Worm (Caenorhabditis elegans) whole organism, L3 larva: ENCODE measurements around the gene hadb-1.

Source experiments
- R02D3.7 ChIP-seq: fragments of 150-350 bp; optimal IDR thresholded peaks from 2 replicates; lab custom pipeline; 2014; ENCODE audit warnings: missing biosample characterization, missing genetic modification characterization
- ZK546.5 ChIP-seq: sonication (generic microtip); optimal IDR thresholded peaks from 2 replicates; lab custom pipeline; 2017; ENCODE audit warnings: missing biosample characterization, missing genetic modification characterization
- ama-1 ChIP-seq: fragments of 150-350 bp; optimal IDR thresholded peaks from 2 replicates; lab custom pipeline; 2018
- ceh-16 ChIP-seq: sonication (generic microtip); optimal IDR thresholded peaks from 2 replicates; lab custom pipeline; 2017; ENCODE audit warnings: missing biosample characterization, missing genetic modification characterization
- ceh-82 ChIP-seq: fragments of 150-350 bp; optimal IDR thresholded peaks from 2 replicates; lab custom pipeline; 2014; ENCODE audit warnings: missing biosample characterization, missing genetic modification characterization
- daf-12 ChIP-seq: fragments of 150-350 bp; optimal IDR thresholded peaks from 2 replicates; lab custom pipeline; 2014; ENCODE audit warnings: missing biosample characterization, missing genetic modification reagents, missing genetic modification characterization
- egl-5 ChIP-seq: fragments of 150-350 bp; optimal IDR thresholded peaks from 2 replicates; lab custom pipeline; 2017; ENCODE audit warnings: missing biosample characterization, missing genetic modification reagents, missing genetic modification characterization, inconsistent platforms
- elt-1 ChIP-seq: fragments of 150-350 bp; optimal IDR thresholded peaks from 2 replicates; lab custom pipeline; 2014; ENCODE audit warnings: missing biosample characterization, missing genetic modification characterization
- elt-2 ChIP-seq: sonication (generic microtip); optimal IDR thresholded peaks from 2 replicates; lab custom pipeline; 2016; ENCODE audit warnings: missing genetic modification reagents, mild to moderate bottlenecking, missing genetic modification characterization, missing compliant biosample characterization
- eor-1 ChIP-seq, 2 experiments: fragments of 150-350 bp; optimal IDR thresholded peaks; 2 replicates each; lab custom pipeline; 2014 to 2018; ENCODE audit warnings: missing biosample characterization in 2 of 2, missing genetic modification characterization in 2 of 2
- fkh-2 ChIP-seq: fragments of 150-350 bp; optimal IDR thresholded peaks from 2 replicates; lab custom pipeline; 2014; ENCODE audit warnings: missing biosample characterization, missing genetic modification reagents, missing genetic modification characterization
- fos-1 ChIP-seq: fragments of 150-350 bp; optimal IDR thresholded peaks from 2 replicates; lab custom pipeline; 2014; ENCODE audit warnings: missing biosample characterization, missing genetic modification characterization
- hmg-11 ChIP-seq: sonication (generic microtip); optimal IDR thresholded peaks from 2 replicates; lab custom pipeline; 2016; ENCODE audit warnings: missing genetic modification characterization, missing compliant biosample characterization
- lin-15B ChIP-seq: fragments of 150-350 bp; optimal IDR thresholded peaks from 2 replicates; lab custom pipeline; 2014; ENCODE audit warnings: missing biosample characterization, missing genetic modification characterization
- lin-39 ChIP-seq: fragments of 150-350 bp; optimal IDR thresholded peaks from 2 replicates; lab custom pipeline; 2018; ENCODE audit warnings: missing biosample characterization, missing genetic modification reagents, missing genetic modification characterization
- mdl-1 ChIP-seq: fragments of 150-350 bp; optimal IDR thresholded peaks from 2 replicates; lab custom pipeline; 2014; ENCODE audit warnings: missing biosample characterization, missing genetic modification characterization
- mml-1 ChIP-seq: fragments of 150-350 bp; sonication (generic microtip); optimal IDR thresholded peaks from 3 replicates; lab custom pipeline; 2014; ENCODE audit warnings: missing biosample characterization, missing genetic modification characterization
- nhr-11 ChIP-seq: fragments of 150-350 bp; optimal IDR thresholded peaks from 2 replicates; lab custom pipeline; 2014; ENCODE audit warnings: missing biosample characterization, missing genetic modification characterization
- nhr-23 ChIP-seq: fragments of 150-350 bp; optimal IDR thresholded peaks from 2 replicates; lab custom pipeline; 2014; ENCODE audit warnings: missing biosample characterization, missing genetic modification reagents, missing genetic modification characterization
- nhr-237 ChIP-seq: fragments of 150-350 bp; optimal IDR thresholded peaks from 2 replicates; lab custom pipeline; 2014; ENCODE audit warnings: missing biosample characterization, missing genetic modification characterization
- nhr-25 ChIP-seq: sonication (generic microtip); optimal IDR thresholded peaks from 2 replicates; lab custom pipeline; 2017; ENCODE audit warnings: missing biosample characterization, missing genetic modification characterization
- nhr-28 ChIP-seq: fragments of 150-350 bp; optimal IDR thresholded peaks from 2 replicates; lab custom pipeline; 2014; ENCODE audit warnings: missing biosample characterization, missing genetic modification characterization
- nhr-43 ChIP-seq: sonication (generic microtip); optimal IDR thresholded peaks from 2 replicates; lab custom pipeline; 2016; ENCODE audit warnings: mild to moderate bottlenecking, missing genetic modification characterization, missing compliant biosample characterization; ENCODE audit not compliant: poor library complexity, severe bottlenecking
- nhr-67 ChIP-seq: fragments of 150-350 bp; optimal IDR thresholded peaks from 2 replicates; lab custom pipeline; 2014; ENCODE audit warnings: missing biosample characterization, missing genetic modification characterization
- nhr-76 ChIP-seq: fragments of 150-350 bp; sonication (generic microtip); optimal IDR thresholded peaks from 5 replicates; lab custom pipeline; 2014; ENCODE audit warnings: missing biosample characterization, missing genetic modification characterization
- pqm-1 ChIP-seq: fragments of 150-350 bp; optimal IDR thresholded peaks from 2 replicates; lab custom pipeline; 2017; ENCODE audit warnings: missing biosample characterization, missing genetic modification characterization, inconsistent platforms
- sea-2 ChIP-seq: fragments of 150-350 bp; sonication (generic microtip); optimal IDR thresholded peaks from 4 replicates; lab custom pipeline; 2014; ENCODE audit warnings: missing biosample characterization, missing genetic modification reagents, missing genetic modification characterization
- skn-1 ChIP-seq: fragments of 150-350 bp; optimal IDR thresholded peaks from 2 replicates; lab custom pipeline; 2014; ENCODE audit warnings: missing biosample characterization, missing genetic modification characterization
- tbx-2 ChIP-seq: sonication (generic microtip); optimal IDR thresholded peaks from 2 replicates; lab custom pipeline; 2016; ENCODE audit warnings: mild to moderate bottlenecking, missing genetic modification characterization, missing compliant biosample characterization
- unc-39 ChIP-seq: sonication (generic microtip); optimal IDR thresholded peaks from 4 replicates; lab custom pipeline; 2017; ENCODE audit warnings: missing biosample characterization, missing genetic modification characterization
- unc-62 ChIP-seq: fragments of 150-350 bp; sonication (generic microtip); optimal IDR thresholded peaks from 4 replicates; lab custom pipeline; 2014; ENCODE audit warnings: missing biosample characterization, missing genetic modification reagents, missing genetic modification characterization
- zag-1 ChIP-seq: fragments of 150-350 bp; optimal IDR thresholded peaks from 2 replicates; lab custom pipeline; 2014; ENCODE audit warnings: missing biosample characterization, missing genetic modification characterization
- ztf-11 ChIP-seq: fragments of 150-350 bp; optimal IDR thresholded peaks from 2 replicates; lab custom pipeline; 2014; ENCODE audit warnings: missing biosample characterization, missing genetic modification characterization
- ztf-4 ChIP-seq: fragments of 150-350 bp; optimal IDR thresholded peaks from 2 replicates; lab custom pipeline; 2014; ENCODE audit warnings: missing biosample characterization, missing genetic modification characterization

Gene hadb-1

ce11 chrIII:8674980-8675485 is 13.3 kb downstream of the hadb-1 start, which contains the start of gene pgl-2:
Gene pgl-2, minus strand, starts transcription at chrIII:8675435.
- TF ChIP-seq tbx-2 (tag; lab: Kevin White, UChicago) (no peak), nhr-76 (no peak), ZK546.5 (no peak), elt-1 (no peak), daf-12 (tag; lab: Kevin White, UChicago) (no peak), lin-39 (no peak), fos-1 (no peak), mdl-1 (tag; lab: Kevin White, UChicago) (no peak)

ce11 chrIII:8668717-8669116 is 19.6 kb downstream of the hadb-1 start:
- TF ChIP-seq hmg-11 (tag; lab: Kevin White, UChicago) = peak; percentile 19
- TF ChIP-seq unc-39 (tag; lab: Kevin White, UChicago) = no peak
- peak; percentile 9 for TF ChIP-seq nhr-25 (tag; lab: Kevin White, UChicago)
- TF ChIP-seq, all 47 proteins: peak for 2

ce11 chrIII:8667382-8667781 is 20.9 kb downstream of the hadb-1 start, which contains the start of gene dpy-19:
Gene dpy-19, minus strand, starts transcription at chrIII:8667482.
- no peak for TF ChIP-seq lin-15B
- TF ChIP-seq R02D3.7 = no peak
- no peak for TF ChIP-seq ceh-16
- TF ChIP-seq zag-1 (tag; lab: Kevin White, UChicago) = no peak
- no peak for TF ChIP-seq sea-2 (GFP tag; lab: Kevin White, UChicago)
- TF ChIP-seq nhr-67 (tag; lab: Kevin White, UChicago) = no peak
- no peak for TF ChIP-seq hmg-11 (tag; lab: Kevin White, UChicago)
- TF ChIP-seq eor-1 (tag; optimal IDR thresholded peaks at IDR 0.05; lab: Kevin White, UChicago) = no peak
- TF ChIP-seq nhr-23 (tag; lab: Kevin White, UChicago) = no peak
- no peak for TF ChIP-seq mml-1
- TF ChIP-seq skn-1 (tag; lab: Kevin White, UChicago) = no peak
- no peak for TF ChIP-seq fkh-2 (tag; lab: Kevin White, UChicago)
- TF ChIP-seq, all 47 proteins: peak for 0

- no peak for TF ChIP-seq nhr-23 (tag; lab: Kevin White, UChicago)
- no peak for TF ChIP-seq nhr-67 (tag; lab: Kevin White, UChicago)
- TF ChIP-seq egl-5 (tag; lab: Kevin White, UChicago) = no peak
- no peak for TF ChIP-seq ZK546.5
- TF ChIP-seq daf-12 (tag; lab: Kevin White, UChicago) = no peak
- no peak for TF ChIP-seq nhr-28 (tag; lab: Kevin White, UChicago)
- no peak for TF ChIP-seq lin-39
- TF ChIP-seq ama-1 (lab: Kevin White, UChicago) = no peak
- no peak for TF ChIP-seq sea-2 (GFP tag; lab: Kevin White, UChicago)
- no peak for TF ChIP-seq ceh-82 (tag; lab: Kevin White, UChicago)
- TF ChIP-seq ztf-4 (tag; lab: Kevin White, UChicago) = no peak
- TF ChIP-seq hmg-11 (tag; lab: Kevin White, UChicago) = no peak
- TF ChIP-seq unc-62 (GFP tag; lab: Kevin White, UChicago) = no peak
- TF ChIP-seq nhr-11 = no peak
- no peak for TF ChIP-seq unc-39 (tag; lab: Kevin White, UChicago)
- no peak for TF ChIP-seq pqm-1 (tag; lab: Kevin White, UChicago)
- no peak for TF ChIP-seq nhr-237 (tag; lab: Kevin White, UChicago)
- no peak for TF ChIP-seq elt-2
- no peak for TF ChIP-seq nhr-43 (tag; lab: Kevin White, UChicago)
Observed at ce11 chrIII:8664897-8665388, 23.3 kb downstream of the hadb-1 start, which contains the start of gene F22B7.1. Gene F22B7.1, plus strand, starts transcription at chrIII:8665338.

ce11 chrIII:8663143-8663542 is 25.1 kb downstream of the hadb-1 start:
- TF ChIP-seq nhr-237 (tag; lab: Kevin White, UChicago) = no peak
- TF ChIP-seq daf-12 (tag; lab: Kevin White, UChicago) = no peak
- TF ChIP-seq ztf-11 (tag; lab: Kevin White, UChicago) = no peak
- TF ChIP-seq nhr-25 (tag; lab: Kevin White, UChicago) = peak; percentile 40
- TF ChIP-seq R02D3.7 = no peak
- TF ChIP-seq mdl-1 (tag; lab: Kevin White, UChicago) = no peak
- peak; percentile 41 for TF ChIP-seq nhr-23 (tag; lab: Kevin White, UChicago)
